Worm (Caenorhabditis elegans) whole organism, early embryonic: ENCODE results near the gene DH11.2.

Experiments
- ama-1 ChIP-seq: fragments of 150-350 bp; optimal IDR thresholded peaks from 2 replicates; lab custom pipeline; 2014
- tbx-11 ChIP-seq: fragments of 200-800 bp; sonication (Bioruptor generic); IDR thresholded peaks from 2 replicates; pipeline ENCODE4 v1.3.6; 2022; ENCODE audit warnings: missing genetic modification characterization, missing compliant biosample characterization
- tbx-37 ChIP-seq: fragments of 200-800 bp; sonication (Bioruptor generic); conservative IDR thresholded peaks from 2 replicates; pipeline ENCODE4 v1.3.6; 2022; ENCODE audit warnings: missing genetic modification reagents, missing genetic modification characterization, missing compliant biosample characterization
- tra-4 ChIP-seq: sonication (generic microtip); optimal IDR thresholded peaks from 2 replicates; lab custom pipeline; 2017; ENCODE audit warnings: missing genetic modification characterization, missing compliant biosample characterization

ce11 chrII:8022461-8022860, 9.8 kb downstream of the DH11.2 start, which contains the start of gene hda-2:
- TF ChIP-seq ama-1 (no peak), tbx-37 (no peak), tra-4 (tag; lab: Kevin White, UChicago) (no peak), tbx-11 (no peak)
